Fruit fly (Drosophila melanogaster) whole organism: ENCODE results near the gene kairos.

Experiments used
- CG8478 ChIP-seq: fragments of >200 bp; optimal IDR thresholded peaks from 2 replicates; lab custom pipeline; 2018; ENCODE audit warnings: inconsistent platforms
- Dll ChIP-seq: fragments of >200 bp; optimal IDR thresholded peaks from 2 replicates; lab custom pipeline; 2017
- EcR ChIP-seq, 2 experiments: fragments of >200 bp; optimal IDR thresholded peaks; 2 replicates each; lab custom pipeline; 2017; ENCODE audit warnings: missing biosample characterization in 2 of 2, missing genetic modification characterization in 2 of 2, missing genetic modification reagents in 2 of 2
- pan ChIP-seq: fragments of >200 bp; optimal IDR thresholded peaks from 2 replicates; lab custom pipeline; 2017
- psq ChIP-seq: fragments of >200 bp; optimal IDR thresholded peaks from 2 replicates; lab custom pipeline; 2017
- usp ChIP-seq: fragments of >200 bp; optimal IDR thresholded peaks from 2 replicates; lab custom pipeline; 2017; ENCODE audit warnings: missing biosample characterization, missing genetic modification characterization, mixed read lengths

Gene kairos

dm6 chrX:18303580-18304305, 52.2 kb downstream of the kairos start:
- no peak for TF ChIP-seq usp
- no peak for TF ChIP-seq psq (lab: Kevin White, UChicago)
- no peak for TF ChIP-seq CG8478 (lab: Kevin White, UChicago)
- TF ChIP-seq EcR (GFP tag; optimal IDR thresholded peaks at IDR 0.05; lab: Kevin White, UChicago): no peak
- no peak for TF ChIP-seq pan (lab: Kevin White, UChicago)
- TF ChIP-seq Dll (lab: Kevin White, UChicago): no peak

- no peak for TF ChIP-seq Dll (lab: Kevin White, UChicago)
- no peak for TF ChIP-seq psq (lab: Kevin White, UChicago)
- no peak for TF ChIP-seq CG8478 (lab: Kevin White, UChicago)
- no peak for TF ChIP-seq usp
- no peak for TF ChIP-seq pan (lab: Kevin White, UChicago)
Observed at dm6 chrX:18300775-18301316, 55.1 kb downstream of the kairos start.

dm6 chrX:18297905-18298630, 57.9 kb downstream of the kairos start:
- TF ChIP-seq CG8478 (lab: Kevin White, UChicago): no peak
- TF ChIP-seq Dll (lab: Kevin White, UChicago): no peak

- no peak for TF ChIP-seq EcR (GFP tag; optimal IDR thresholded peaks at IDR 0.05; lab: Kevin White, UChicago)
- no peak for TF ChIP-seq psq (lab: Kevin White, UChicago)
- TF ChIP-seq usp: no peak
- TF ChIP-seq CG8478 (lab: Kevin White, UChicago): no peak
- no peak for TF ChIP-seq pan (lab: Kevin White, UChicago)
- no peak for TF ChIP-seq Dll (lab: Kevin White, UChicago)
Observed at dm6 chrX:18294031-18294430, 62.0 kb downstream of the kairos start.

- no peak for TF ChIP-seq psq (lab: Kevin White, UChicago)
- no peak for TF ChIP-seq Dll (lab: Kevin White, UChicago)
- no peak for TF ChIP-seq EcR (GFP tag; optimal IDR thresholded peaks at IDR 0.05; lab: Kevin White, UChicago)
- TF ChIP-seq usp: no peak
- no peak for TF ChIP-seq CG8478 (lab: Kevin White, UChicago)
- no peak for TF ChIP-seq pan (lab: Kevin White, UChicago)
Observed at dm6 chrX:18288652-18289051, 67.3 kb downstream of the kairos start.

- TF ChIP-seq pan (lab: Kevin White, UChicago): no peak
- no peak for TF ChIP-seq Dll (lab: Kevin White, UChicago)
- TF ChIP-seq EcR (GFP tag; optimal IDR thresholded peaks at IDR 0.05; lab: Kevin White, UChicago): no peak
- TF ChIP-seq usp: no peak
- TF ChIP-seq psq (lab: Kevin White, UChicago): no peak
- TF ChIP-seq CG8478 (lab: Kevin White, UChicago): no peak
Observed at dm6 chrX:18287587-18287986, 68.4 kb downstream of the kairos start.

dm6 chrX:18285215-18285614, 70.8 kb downstream of the kairos start:
- TF ChIP-seq usp: no peak
- TF ChIP-seq pan (lab: Kevin White, UChicago): no peak
- TF ChIP-seq CG8478 (lab: Kevin White, UChicago): no peak
- no peak for TF ChIP-seq EcR (GFP tag; optimal IDR thresholded peaks at IDR 0.05; lab: Kevin White, UChicago)
- TF ChIP-seq psq (lab: Kevin White, UChicago): no peak
- TF ChIP-seq Dll (lab: Kevin White, UChicago): no peak

dm6 chrX:18282381-18282813, 73.6 kb downstream of the kairos start:
- TF ChIP-seq CG8478 (lab: Kevin White, UChicago) (no peak), EcR (GFP tag; optimal IDR thresholded peaks at IDR 0.05; lab: Kevin White, UChicago) (peak in 1 of 2 experiments; percentile 8), Dll (lab: Kevin White, UChicago) (peak; percentile 42), pan (lab: Kevin White, UChicago) (no peak), usp (no peak), psq (lab: Kevin White, UChicago) (no peak)

- TF ChIP-seq pan (lab: Kevin White, UChicago): no peak
- TF ChIP-seq CG8478 (lab: Kevin White, UChicago): no peak
- TF ChIP-seq usp: no peak
- TF ChIP-seq EcR (GFP tag; optimal IDR thresholded peaks at IDR 0.05; lab: Kevin White, UChicago): no peak
- TF ChIP-seq psq (lab: Kevin White, UChicago): no peak
Observed at dm6 chrX:18278706-18279105, 77.3 kb downstream of the kairos start.

dm6 chrX:18276485-18277321, 79.3 kb downstream of the kairos start, which contains the start of gene upd3:
TSS of gene upd3 (plus strand) at chrX:18277233.
- TF ChIP-seq usp (no peak), pan (lab: Kevin White, UChicago) (peak; percentile 59), psq (lab: Kevin White, UChicago) (no peak), Dll (lab: Kevin White, UChicago) (peak; percentile 53)

dm6 chrX:18275902-18276301, 80.1 kb downstream of the kairos start:
- no peak for TF ChIP-seq CG8478 (lab: Kevin White, UChicago)
- no peak for TF ChIP-seq pan (lab: Kevin White, UChicago)
- no peak for TF ChIP-seq psq (lab: Kevin White, UChicago)
- TF ChIP-seq EcR (GFP tag; optimal IDR thresholded peaks at IDR 0.05; lab: Kevin White, UChicago): no peak
- no peak for TF ChIP-seq Dll (lab: Kevin White, UChicago)
